Fruit fly (Drosophila melanogaster): Measurements from ENCODE around the gene Bin1.
A peak's percentile ranks its signal among the peaks of the same experiment; 100 is the strongest.

Bin1 gene

DNA sequence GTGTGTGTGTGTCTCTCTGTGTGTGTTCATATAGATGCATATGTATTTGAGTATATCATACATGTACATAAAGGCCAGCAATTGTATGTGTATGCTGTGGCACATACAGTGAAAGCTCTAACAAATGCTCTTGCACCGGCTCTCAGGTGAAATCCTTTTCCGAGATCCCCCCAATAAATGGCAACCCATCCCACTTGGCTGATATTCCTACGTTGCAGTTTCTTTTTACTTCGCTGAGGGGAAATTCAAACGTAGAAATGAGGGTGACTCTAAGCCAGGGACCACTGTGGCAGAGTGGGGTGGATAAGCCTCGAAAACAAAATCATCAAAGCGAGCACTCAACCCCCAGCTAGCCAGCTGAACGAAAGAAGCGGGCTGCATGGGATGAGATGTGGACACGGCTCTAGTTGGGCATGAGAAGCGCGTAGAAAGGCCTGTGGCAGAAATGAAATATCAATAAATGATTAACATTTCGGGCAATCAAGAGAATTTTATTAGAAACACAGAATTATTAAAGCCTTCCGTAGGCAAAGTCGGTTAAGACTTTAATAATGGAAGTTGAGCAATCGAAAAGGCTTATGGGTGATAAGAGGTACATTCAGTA is 33.0 kb upstream of the Bin1 start (continued):
- TF ChIP-seq Side (GFP tag; optimal IDR thresholded peaks at IDR 0.05) (peak; percentile 100), inv (GFP tag; IDR thresholded peaks at IDR 0.05; ENCODE audit: partially characterized antibody) (no peak), CG1024 (GFP tag; IDR thresholded peaks at IDR 0.05) (peak; percentile 98), gcm (GFP tag; optimal IDR thresholded peaks at IDR 0.05) (peak; percentile 99), CG2202 (tag; optimal IDR thresholded peaks at IDR 0.05) (peak; percentile 98), repo (GFP tag; optimal IDR thresholded peaks at IDR 0.05) (peak; percentile 99), CG11093 (GFP tag; IDR thresholded peaks at IDR 0.05) (peak; percentile 100), D19B (GFP tag; optimal IDR thresholded peaks at IDR 0.05) (peak; percentile 93), ap (GFP tag; IDR thresholded peaks at IDR 0.05) (peak; percentile 100), Dll (GFP tag; IDR thresholded peaks at IDR 0.05; ENCODE audit: partially characterized antibody) (0 out of 4 replicates have a peak, but pooled peaks have one; percentile 36), lmd (GFP tag; IDR thresholded peaks at IDR 0.05) (peak; percentile 100), al (GFP tag; IDR thresholded peaks at IDR 0.05) (peak; percentile 98), pnt (GFP tag; optimal IDR thresholded peaks at IDR 0.05) (peak; percentile 100), sob (GFP tag; IDR thresholded peaks at IDR 0.05) (peak; percentile 100), Camta (GFP tag; optimal IDR thresholded peaks at IDR 0.05) (peak; percentile 99), gsb (GFP tag; IDR thresholded peaks at IDR 0.05) (peak; percentile 99), ftz-f1 (GFP tag; optimal IDR thresholded peaks at IDR 0.05) (peak; percentile 97), CG8089 (GFP tag; optimal IDR thresholded peaks at IDR 0.05) (peak; percentile 99), CG33213 (GFP tag; optimal IDR thresholded peaks at IDR 0.05) (peak; percentile 100), grau (tag; optimal IDR thresholded peaks at IDR 0.05) (peak; percentile 100), corto (GFP tag; optimal IDR thresholded peaks at IDR 0.05) (peak; percentile 94), CG8290 (GFP tag; optimal IDR thresholded peaks at IDR 0.05) (peak; percentile 99), CG8290 (tag; optimal IDR thresholded peaks at IDR 0.05) (peak; percentile 94 to 100), CG6683 (GFP tag; optimal IDR thresholded peaks at IDR 0.05) (peak; percentile 97), Trl (optimal IDR thresholded peaks at IDR 0.05) (peak in 1 of 2 experiments; percentile 17), Trl (GFP tag; optimal IDR thresholded peaks at IDR 0.05) (peak; percentile 100), lilli (GFP tag; optimal IDR thresholded peaks at IDR 0.05) (peak; percentile 99), Stat92E (GFP tag; optimal IDR thresholded peaks at IDR 0.05) (peak in 1 of 3 experiments; percentile 96), Aef1 (GFP tag; IDR thresholded peaks at IDR 0.05) (peak; percentile 100), grn (GFP tag; optimal IDR thresholded peaks at IDR 0.05) (peak; percentile 93), CG15601 (tag; optimal IDR thresholded peaks at IDR 0.05) (peak; percentile 98), sug (tag; optimal IDR thresholded peaks at IDR 0.05) (peak; percentile 96), CG17186 (GFP tag; optimal IDR thresholded peaks at IDR 0.05) (peak; percentile 97), Tbp (GFP tag; optimal IDR thresholded peaks at IDR 0.05) (no peak), CG17612 (GFP tag; IDR thresholded peaks at IDR 0.05) (peak; percentile 98), btn (GFP tag; optimal IDR thresholded peaks at IDR 0.05) (peak; percentile 100), CG10366 (GFP tag; IDR thresholded peaks at IDR 0.05) (peak; percentile 100), insv (GFP tag; optimal IDR thresholded peaks at IDR 0.05) (peak; percentile 59 to 71), ranshi (GFP tag; IDR thresholded peaks at IDR 0.05) (peak; percentile 100), ac (GFP tag; optimal IDR thresholded peaks at IDR 0.05) (peak; percentile 92), CG14710 (tag; optimal IDR thresholded peaks at IDR 0.05) (peak; percentile 94), unc-4 (GFP tag; IDR thresholded peaks at IDR 0.05; ENCODE audit: partially characterized antibody) (no peak), CG1233 (GFP tag; optimal IDR thresholded peaks at IDR 0.05) (peak; percentile 99), Fer3 (tag; optimal IDR thresholded peaks at IDR 0.05) (peak; percentile 99), CG13894 (tag; optimal IDR thresholded peaks at IDR 0.05) (peak; percentile 99), jigr1 (GFP tag; IDR thresholded peaks at IDR 0.05) (peak; percentile 99), tup (GFP tag; optimal IDR thresholded peaks at IDR 0.05) (peak; percentile 99), Oli (tag; optimal IDR thresholded peaks at IDR 0.05) (peak; percentile 99), hth (optimal IDR thresholded peaks at IDR 0.05) (no peak), dmrt99B (tag; optimal IDR thresholded peaks at IDR 0.05) (peak; percentile 100), sna (GFP tag; IDR thresholded peaks at IDR 0.05; ENCODE audit: partially characterized antibody) (no peak)
